Fruit fly (Drosophila melanogaster): Measurements from ENCODE around the gene Argk2.

DNA sequence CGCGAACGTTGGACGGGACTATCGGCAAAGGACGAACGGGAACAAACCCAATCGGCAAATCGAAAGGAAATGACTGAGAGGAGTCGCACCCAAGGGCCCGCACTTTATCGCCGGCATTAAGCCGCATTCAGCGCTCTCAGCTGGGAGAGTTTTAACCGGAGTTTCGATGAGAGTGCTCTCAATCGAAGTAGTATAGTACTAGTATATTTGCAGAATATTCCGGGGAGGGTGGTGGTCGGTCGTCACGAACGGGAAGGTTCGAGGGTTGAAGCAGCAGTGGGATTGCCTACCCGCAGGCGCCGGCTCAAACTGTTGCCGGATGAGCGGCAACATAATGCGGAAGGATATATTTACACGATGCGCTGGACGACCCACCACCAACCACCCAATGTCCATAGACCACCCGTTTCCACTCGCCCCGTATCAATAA, 4.6 kb downstream of the Argk2 start:
- TF ChIP-seq psq (optimal IDR thresholded peaks at IDR 0.05) (no peak), ttk (optimal IDR thresholded peaks at IDR 0.05) (no peak)

Measured in Kc167 (cell line).